Fruit fly (Drosophila melanogaster) whole organism: ENCODE data around the gene CG4957.

Source experiments
- CG8478 ChIP-seq: fragments of >200 bp; optimal IDR thresholded peaks from 2 replicates; lab custom pipeline; 2018; ENCODE audit warnings: inconsistent platforms
- Dll ChIP-seq: fragments of >200 bp; optimal IDR thresholded peaks from 2 replicates; lab custom pipeline; 2017
- EcR ChIP-seq, 2 experiments: fragments of >200 bp; optimal IDR thresholded peaks; 2 replicates each; lab custom pipeline; 2017; ENCODE audit warnings: missing biosample characterization in 2 of 2, missing genetic modification characterization in 2 of 2, missing genetic modification reagents in 2 of 2
- pan ChIP-seq: fragments of >200 bp; optimal IDR thresholded peaks from 2 replicates; lab custom pipeline; 2017
- psq ChIP-seq: fragments of >200 bp; optimal IDR thresholded peaks from 2 replicates; lab custom pipeline; 2017
- usp ChIP-seq: fragments of >200 bp; optimal IDR thresholded peaks from 2 replicates; lab custom pipeline; 2017; ENCODE audit warnings: missing biosample characterization, missing genetic modification characterization, mixed read lengths

CG4957 gene

dm6 chr2L:10291276-10291675 lies 22.6 kb downstream of the CG4957 start:
- no peak for TF ChIP-seq Dll (lab: Kevin White, UChicago)

dm6 chr2L:10292066-10292560 lies 23.4 kb downstream of the CG4957 start, which contains the start of gene Ufd4:
Gene Ufd4, minus strand, starts transcription at chr2L:10292365.
- no peak for TF ChIP-seq CG8478 (lab: Kevin White, UChicago)
- TF ChIP-seq usp: no peak
- TF ChIP-seq EcR (GFP tag; optimal IDR thresholded peaks at IDR 0.05; lab: Kevin White, UChicago): no peak
- no peak for TF ChIP-seq pan (lab: Kevin White, UChicago)
- no peak for TF ChIP-seq Dll (lab: Kevin White, UChicago)
- no peak for TF ChIP-seq psq

dm6 chr2L:10294798-10295669 lies 26.4 kb downstream of the CG4957 start, which contains the start of gene Hand:
Gene Hand, minus strand, starts transcription at chr2L:10295385.
- TF ChIP-seq Dll (lab: Kevin White, UChicago) (no peak), pan (lab: Kevin White, UChicago) (no peak), EcR (GFP tag; optimal IDR thresholded peaks at IDR 0.05; lab: Kevin White, UChicago) (no peak), CG8478 (lab: Kevin White, UChicago) (no peak), usp (no peak), psq (no peak)

dm6 chr2L:10298306-10298705 lies 29.6 kb downstream of the CG4957 start:
- TF ChIP-seq pan (lab: Kevin White, UChicago) (no peak), CG8478 (lab: Kevin White, UChicago) (no peak), Dll (lab: Kevin White, UChicago) (no peak), usp (no peak), psq (no peak), EcR (GFP tag; optimal IDR thresholded peaks at IDR 0.05; lab: Kevin White, UChicago) (no peak)

dm6 chr2L:10299077-10299809 lies 30.6 kb downstream of the CG4957 start:
- no peak for TF ChIP-seq EcR (GFP tag; optimal IDR thresholded peaks at IDR 0.05; lab: Kevin White, UChicago)

dm6 chr2L:10299810-10300147 lies 31.1 kb downstream of the CG4957 start, which contains the start of gene CYLD:
Gene CYLD, minus strand, starts transcription at chr2L:10299847.
- TF ChIP-seq psq (no peak), CG8478 (lab: Kevin White, UChicago) (no peak), EcR (GFP tag; optimal IDR thresholded peaks at IDR 0.05; lab: Kevin White, UChicago) (no peak)

dm6 chr2L:10301918-10302317 lies 33.2 kb downstream of the CG4957 start, which contains the start of gene CG13138:
Gene CG13138, minus strand, starts transcription at chr2L:10302018.
- TF ChIP-seq Dll (lab: Kevin White, UChicago) (no peak), psq (no peak), CG8478 (lab: Kevin White, UChicago) (no peak), usp (no peak), pan (lab: Kevin White, UChicago) (no peak), EcR (GFP tag; optimal IDR thresholded peaks at IDR 0.05; lab: Kevin White, UChicago) (no peak)

dm6 chr2L:10303786-10304185 lies 35.1 kb downstream of the CG4957 start, which contains the start of gene nmd:
Gene nmd, minus strand, starts transcription at chr2L:10303947.
- TF ChIP-seq Dll (lab: Kevin White, UChicago) (no peak), pan (lab: Kevin White, UChicago) (no peak), usp (no peak), CG8478 (lab: Kevin White, UChicago) (no peak), psq (no peak)

dm6 chr2L:10305538-10306147 lies 37.0 kb downstream of the CG4957 start:
- TF ChIP-seq Dll (lab: Kevin White, UChicago): no peak
- TF ChIP-seq psq: no peak
- no peak for TF ChIP-seq usp
- TF ChIP-seq EcR (GFP tag; optimal IDR thresholded peaks at IDR 0.05; lab: Kevin White, UChicago): no peak
- TF ChIP-seq CG8478 (lab: Kevin White, UChicago): no peak

dm6 chr2L:10306518-10307260 lies 38.0 kb downstream of the CG4957 start, which contains the start of the genes CG5390 and CG4968:
Gene CG5390, minus strand, starts transcription at chr2L:10306594.
Gene CG4968, plus strand, starts transcription at chr2L:10306922.
- TF ChIP-seq psq (no peak), Dll (lab: Kevin White, UChicago) (no peak), EcR (GFP tag; optimal IDR thresholded peaks at IDR 0.05; lab: Kevin White, UChicago) (no peak), usp (no peak), CG8478 (lab: Kevin White, UChicago) (no peak), pan (lab: Kevin White, UChicago) (no peak)

dm6 chr2L:10310614-10311382 lies 42.1 kb downstream of the CG4957 start, which contains the start of gene Cdk5alpha:
Gene Cdk5alpha, minus strand, starts transcription at chr2L:10310956.
- TF ChIP-seq pan (lab: Kevin White, UChicago): no peak
- TF ChIP-seq EcR (GFP tag; optimal IDR thresholded peaks at IDR 0.05; lab: Kevin White, UChicago): no peak
- no peak for TF ChIP-seq usp
- no peak for TF ChIP-seq CG8478 (lab: Kevin White, UChicago)
- TF ChIP-seq Dll (lab: Kevin White, UChicago): no peak
- TF ChIP-seq psq: no peak
